Fruit fly (Drosophila melanogaster): ENCODE data around the gene CG31323.

The CG31323 gene

dm6 chr3R:26121108-26121507 is 49.5 kb upstream of the CG31323 start (continued):
- TF ChIP-seq Eip74EF (GFP tag; optimal IDR thresholded peaks at IDR 0.05) (no peak), CG4282 (GFP tag; optimal IDR thresholded peaks at IDR 0.05) (no peak), Fer3 (tag; optimal IDR thresholded peaks at IDR 0.05) (peak; percentile 48), knrl (GFP tag; IDR thresholded peaks at IDR 0.05; ENCODE audit: partially characterized antibody) (no peak), HLHmδ (GFP tag; optimal IDR thresholded peaks at IDR 0.05) (no peak), Atf6 (GFP tag; IDR thresholded peaks at IDR 0.05) (peak; percentile 67), ems (GFP tag; optimal IDR thresholded peaks at IDR 0.05) (no peak), slou (GFP tag; optimal IDR thresholded peaks at IDR 0.05) (peak; percentile 27), CG3838 (GFP tag; optimal IDR thresholded peaks at IDR 0.05) (no peak), Meics (GFP tag; optimal IDR thresholded peaks at IDR 0.05) (peak; percentile 56), ranshi (GFP tag; IDR thresholded peaks at IDR 0.05) (no peak), CG9215 (GFP tag; IDR thresholded peaks at IDR 0.05) (peak; percentile 30), YL-1 (GFP tag; optimal IDR thresholded peaks at IDR 0.05) (no peak), hth (optimal IDR thresholded peaks at IDR 0.05) (no peak), CG1529 (GFP tag; optimal IDR thresholded peaks at IDR 0.05) (no peak), unc-4 (GFP tag; IDR thresholded peaks at IDR 0.05; ENCODE audit: partially characterized antibody) (no peak), psq (GFP tag; optimal IDR thresholded peaks at IDR 0.05) (no peak), Trl (optimal IDR thresholded peaks at IDR 0.05) (no peak), Trl (GFP tag; optimal IDR thresholded peaks at IDR 0.05) (no peak), CG9437 (GFP tag; optimal IDR thresholded peaks at IDR 0.05) (no peak), CG12391 (tag; optimal IDR thresholded peaks at IDR 0.05) (no peak), CG12659 (GFP tag; optimal IDR thresholded peaks at IDR 0.05) (peak; percentile 36), Abd-B (GFP tag; optimal IDR thresholded peaks at IDR 0.05) (no peak), dysf (GFP tag; IDR thresholded peaks at IDR 0.05) (peak; percentile 82; the same call in 2 of the 3 replicates), CG31365 (tag; optimal IDR thresholded peaks at IDR 0.05) (no peak), CG17186 (GFP tag; optimal IDR thresholded peaks at IDR 0.05) (no peak), CG10147 (GFP tag; optimal IDR thresholded peaks at IDR 0.05) (peak; percentile 24), bowl (GFP tag; IDR thresholded peaks at IDR 0.05) (no peak), jumu (GFP tag; optimal IDR thresholded peaks at IDR 0.05) (no peak), CG10979 (tag; optimal IDR thresholded peaks at IDR 0.05) (no peak), Sin3A (optimal IDR thresholded peaks at IDR 0.05) (no peak), Sox100B (GFP tag; optimal IDR thresholded peaks at IDR 0.05) (no peak), Awh (GFP tag; IDR thresholded peaks at IDR 0.05) (no peak), luna (GFP tag; optimal IDR thresholded peaks at IDR 0.05) (peak; percentile 22), CG8924 (tag; optimal IDR thresholded peaks at IDR 0.05) (peak; percentile 8), CrebB (tag; optimal IDR thresholded peaks at IDR 0.05) (no peak), B-H1 (GFP tag; IDR thresholded peaks at IDR 0.05) (no peak), CG14710 (tag; optimal IDR thresholded peaks at IDR 0.05) (no peak), CG17361 (GFP tag; IDR thresholded peaks at IDR 0.05) (peak; percentile 28; the same call in 1 of the 3 replicates), CG4820 (GFP tag; optimal IDR thresholded peaks at IDR 0.05) (no peak), CTCF (GFP tag; optimal IDR thresholded peaks at IDR 0.05) (no peak), odd (GFP tag; optimal IDR thresholded peaks at IDR 0.05) (no peak), NK7.1 (GFP tag; optimal IDR thresholded peaks at IDR 0.05) (no peak), Nf-YC (tag; optimal IDR thresholded peaks at IDR 0.05) (no peak), Camta (GFP tag; optimal IDR thresholded peaks at IDR 0.05) (no peak), shn (GFP tag; optimal IDR thresholded peaks at IDR 0.05) (no peak), CG1792 (GFP tag; optimal IDR thresholded peaks at IDR 0.05) (no peak), kni (GFP tag; optimal IDR thresholded peaks at IDR 0.05) (no peak), CG6765 (GFP tag; optimal IDR thresholded peaks at IDR 0.05) (peak; percentile 55), E2f2 (GFP tag; IDR thresholded peaks at IDR 0.05) (peak; percentile 17; the same call in 1 of the 2 replicates), CG33213 (GFP tag; optimal IDR thresholded peaks at IDR 0.05) (no peak), Ravus (GFP tag; IDR thresholded peaks at IDR 0.05) (no peak), CG10267 (tag; optimal IDR thresholded peaks at IDR 0.05) (no peak), Dref (GFP tag; IDR thresholded peaks at IDR 0.05) (no peak)
